Fruit fly (Drosophila melanogaster) whole organism, adult: ENCODE data around the gene PGAP5.

ENCODE experiments used
- CG12768 ChIP-seq: fragments of 200-800 bp; sonication (Bioruptor generic); optimal IDR thresholded peaks from 2 replicates; lab custom pipeline; 2017; ENCODE audit warnings: missing biosample characterization, missing genetic modification characterization, mild to moderate bottlenecking, moderate library complexity, missing genetic modification reagents
- CG14711 ChIP-seq: fragments of 200-800 bp; sonication (Bioruptor generic); optimal IDR thresholded peaks from 2 replicates; lab custom pipeline; 2018; ENCODE audit warnings: missing biosample characterization, mild to moderate bottlenecking, missing genetic modification characterization, moderate library complexity
- CG33017 ChIP-seq: fragments of 200-800 bp; sonication (Bioruptor generic); optimal IDR thresholded peaks from 2 replicates; lab custom pipeline; 2018; ENCODE audit warnings: missing biosample characterization, mild to moderate bottlenecking, missing genetic modification characterization, moderate library complexity
- CG7045 ChIP-seq: fragments of 200-800 bp; sonication (Bioruptor generic); optimal IDR thresholded peaks from 2 replicates; lab custom pipeline; 2017; ENCODE audit warnings: missing biosample characterization, mild to moderate bottlenecking, missing genetic modification characterization
- CG7101 ChIP-seq: fragments of 200-800 bp; sonication (Bioruptor generic); optimal IDR thresholded peaks from 2 replicates; lab custom pipeline; 2018; ENCODE audit warnings: missing biosample characterization, mild to moderate bottlenecking, missing genetic modification characterization, moderate library complexity
- Clk ChIP-seq: fragments of 200-800 bp; sonication (Bioruptor generic); optimal IDR thresholded peaks from 2 replicates; lab custom pipeline; 2017; ENCODE audit warnings: missing biosample characterization, missing genetic modification characterization
- bab1 ChIP-seq: fragments of 200-800 bp; sonication (Bioruptor generic); optimal IDR thresholded peaks from 3 replicates; lab custom pipeline; 2019; ENCODE audit warnings: missing biosample characterization, mild to moderate bottlenecking, missing genetic modification characterization, moderate library complexity
- cnc ChIP-seq, 2 experiments: fragments of >200 bp; optimal IDR thresholded peaks; 2 replicates each; lab custom pipeline; 2017
- kay ChIP-seq: fragments of 200-800 bp; sonication (Bioruptor generic); peaks from one replicate; lab custom pipeline; 2016; ENCODE audit warnings: missing biosample characterization, missing genetic modification characterization, borderline replicate concordance
- pad ChIP-seq: fragments of 200-800 bp; sonication (Bioruptor generic); optimal IDR thresholded peaks from 3 replicates; lab custom pipeline; 2017; ENCODE audit warnings: missing biosample characterization, missing genetic modification characterization, mild to moderate bottlenecking, moderate library complexity, missing genetic modification reagents
- tj ChIP-seq: fragments of 200-800 bp; sonication (Bioruptor generic); optimal IDR thresholded peaks from 3 replicates; lab custom pipeline; 2017; ENCODE audit warnings: missing biosample characterization, mild to moderate bottlenecking, missing genetic modification characterization, moderate library complexity
- toe ChIP-seq: fragments of 200-800 bp; sonication (Bioruptor generic); optimal IDR thresholded peaks from 2 replicates; lab custom pipeline; 2016; ENCODE audit warnings: missing biosample characterization, missing genetic modification characterization

dm6 chr2L:8211070-8211469, 12.4 kb downstream of the PGAP5 start, which contains the start of gene Ssb-c31a:
- TF ChIP-seq Clk (GFP tag; lab: Kevin White, UChicago) (peak; percentile 42), CG14711 (tag; lab: Kevin White, UChicago) (peak; percentile 61), toe (GFP tag; lab: Kevin White, UChicago) (peak; percentile 87), bab1 (GFP tag; lab: Kevin White, UChicago) (peak; percentile 71), CG12768 (peak; percentile 81), tj (peak; percentile 69), cnc (optimal IDR thresholded peaks at IDR 0.05; lab: Kevin White, UChicago) (no peak), CG7101 (tag; lab: Kevin White, UChicago) (peak; percentile 83), CG33017 (tag; lab: Kevin White, UChicago) (peak; percentile 72), pad (GFP tag; lab: Kevin White, UChicago) (peak; percentile 69), CG7045 (GFP tag; lab: Kevin White, UChicago) (peak; percentile 74), kay (GFP tag; lab: Kevin White, UChicago) (peak; percentile 94)
